Worm (Caenorhabditis elegans): ENCODE data around the gene alh-7.
A peak's percentile ranks its signal among the peaks of the same experiment; 100 is the strongest.

The alh-7 gene

ce11 chrII:13461604-13462375 lies 29.8 kb downstream of the alh-7 start (continued):
- TF ChIP-seq daf-16 (GFP tag; optimal IDR thresholded peaks at IDR 0.05): peak; percentile 75 to 76
- peak; percentile 95 for TF ChIP-seq daf-16 (tag; optimal IDR thresholded peaks at IDR 0.05)
- TF ChIP-seq cey-2 (tag; optimal IDR thresholded peaks at IDR 0.05; ENCODE audit: borderline replicate concordance, insufficient read depth): peak; percentile 87
- TF ChIP-seq ceh-32 (tag; optimal IDR thresholded peaks at IDR 0.05; ENCODE audit: poor library complexity): no peak
- peak; percentile 83 for TF ChIP-seq tra-1 (GFP tag; IDR thresholded peaks at IDR 0.05)
- no peak for TF ChIP-seq egl-27 (tag; optimal IDR thresholded peaks at IDR 0.05)
- no peak for TF ChIP-seq nhr-76 (tag; optimal IDR thresholded peaks at IDR 0.05)
- no peak for TF ChIP-seq Y105C5A.15 (GFP tag; IDR thresholded peaks at IDR 0.05)
- no peak for TF ChIP-seq aly-2 (tag; optimal IDR thresholded peaks at IDR 0.05)
- TF ChIP-seq F44E2.7 (GFP tag; IDR thresholded peaks at IDR 0.05): no peak

ce11 chrII:13460592-13461395 lies 30.8 kb downstream of the alh-7 start, which contains the start of gene pqn-27:
TSS of gene pqn-27 (minus strand) at chrII:13460642.
- peak; percentile 41 for TF ChIP-seq nhr-11 (tag; optimal IDR thresholded peaks at IDR 0.05)
- no peak for TF ChIP-seq daf-19 (GFP tag; conservative IDR thresholded peaks at IDR 0.05)
- TF ChIP-seq nhr-77 (tag; optimal IDR thresholded peaks at IDR 0.05): peak; percentile 75
- TF ChIP-seq ceh-28 (tag; optimal IDR thresholded peaks at IDR 0.05): no peak
- peak in 1 of 2 experiments; percentile 61 for TF ChIP-seq mdl-1 (tag; optimal IDR thresholded peaks at IDR 0.05)
- TF ChIP-seq nhr-76 (tag; optimal IDR thresholded peaks at IDR 0.05): no peak
- TF ChIP-seq ctbp-1 (GFP tag; IDR thresholded peaks at IDR 0.05): no peak; the same call in none of the 2 replicates
- TF ChIP-seq lin-39 (tag; optimal IDR thresholded peaks at IDR 0.05): no peak
- TF ChIP-seq snpc-4 (tag; optimal IDR thresholded peaks at IDR 0.05): no peak
- TF ChIP-seq daf-16 (GFP tag; optimal IDR thresholded peaks at IDR 0.05): peak in 1 of 2 experiments; percentile 93
- peak; percentile 95 for TF ChIP-seq daf-16 (tag; optimal IDR thresholded peaks at IDR 0.05)
- no peak for TF ChIP-seq skn-1 (tag; optimal IDR thresholded peaks at IDR 0.05)
- TF ChIP-seq lin-29 (GFP tag; IDR thresholded peaks at IDR 0.05): 0 out of 2 replicates have a peak, but pooled peaks have one; percentile 9
- no peak for TF ChIP-seq F10B5.3 (tag; optimal IDR thresholded peaks at IDR 0.05)
- TF ChIP-seq attf-4 (tag; optimal IDR thresholded peaks at IDR 0.05): no peak
- TF ChIP-seq gei-8 (GFP tag; optimal IDR thresholded peaks at IDR 0.05): peak; percentile 47
- TF ChIP-seq zip-11 (GFP tag; IDR thresholded peaks at IDR 0.05): no peak
- TF ChIP-seq nhr-102 (tag; optimal IDR thresholded peaks at IDR 0.05): peak; percentile 59
- 0 out of 2 replicates have a peak, but pooled peaks have one; percentile 30 for TF ChIP-seq ZK337.2 (GFP tag; IDR thresholded peaks at IDR 0.05)
- no peak for TF ChIP-seq Y105C5A.15 (GFP tag; IDR thresholded peaks at IDR 0.05)
- TF ChIP-seq egl-27 (tag; optimal IDR thresholded peaks at IDR 0.05): no peak
- TF ChIP-seq arid-1 (GFP tag; conservative IDR thresholded peaks at IDR 0.05): no peak; the same call in 1 of the 2 replicates
- peak; percentile 97 for TF ChIP-seq ama-1 (optimal IDR thresholded peaks at IDR 0.05)
- no peak for TF ChIP-seq tra-1 (GFP tag; IDR thresholded peaks at IDR 0.05)
- TF ChIP-seq fos-1 (tag; optimal IDR thresholded peaks at IDR 0.05): no peak
- TF ChIP-seq ZK546.5 (tag; optimal IDR thresholded peaks at IDR 0.05): no peak
- no peak for TF ChIP-seq ceh-32 (tag; optimal IDR thresholded peaks at IDR 0.05; ENCODE audit: poor library complexity)
- no peak; the same call in 1 of the 2 replicates for TF ChIP-seq set-16 (GFP tag; IDR thresholded peaks at IDR 0.05)
- TF ChIP-seq lir-3 (tag; optimal IDR thresholded peaks at IDR 0.05): no peak
- no peak for TF ChIP-seq lin-15B (tag; optimal IDR thresholded peaks at IDR 0.05)
- TF ChIP-seq nhr-28 (tag; optimal IDR thresholded peaks at IDR 0.05): peak; percentile 77
- no peak for TF ChIP-seq zfp-2 (tag; optimal IDR thresholded peaks at IDR 0.05)
- TF ChIP-seq Y5F2A.4 (GFP tag; optimal IDR thresholded peaks at IDR 0.05): no peak
- TF ChIP-seq F44E2.7 (GFP tag; IDR thresholded peaks at IDR 0.05): no peak
- TF ChIP-seq nhr-41 (GFP tag; IDR thresholded peaks at IDR 0.05): 0 out of 2 replicates have a peak, but pooled peaks have one; percentile 22
- peak in 1 of 2 experiments; percentile 93 for TF ChIP-seq unc-62 (GFP tag; optimal IDR thresholded peaks at IDR 0.05 in 1 of 2)
- no peak for TF ChIP-seq unc-62 (tag; optimal IDR thresholded peaks at IDR 0.05)
- no peak for TF ChIP-seq ceh-82 (tag; optimal IDR thresholded peaks at IDR 0.05)
- TF ChIP-seq nhr-48 (tag; optimal IDR thresholded peaks at IDR 0.05): peak; percentile 72
- no peak for TF ChIP-seq pqm-1 (tag; optimal IDR thresholded peaks at IDR 0.05)
- no peak for TF ChIP-seq madf-5 (GFP tag; IDR thresholded peaks at IDR 0.05)
- no peak for TF ChIP-seq F37D6.2 (tag; optimal IDR thresholded peaks at IDR 0.05)
- no peak for TF ChIP-seq nhr-237 (tag; optimal IDR thresholded peaks at IDR 0.05)
- TF ChIP-seq hmg-1.1 (GFP tag; IDR thresholded peaks at IDR 0.05): peak; percentile 43

Measured in whole organism, L4 larva.